Worm (Caenorhabditis elegans) whole organism, L3 larva: ENCODE data around the gene tmed-4.

Experiments used
- R02D3.7 ChIP-seq: fragments of 150-350 bp; optimal IDR thresholded peaks from 2 replicates; lab custom pipeline; 2014; ENCODE audit warnings: missing biosample characterization, missing genetic modification characterization
- ZK546.5 ChIP-seq: sonication (generic microtip); optimal IDR thresholded peaks from 2 replicates; lab custom pipeline; 2017; ENCODE audit warnings: missing biosample characterization, missing genetic modification characterization
- aly-2 ChIP-seq: fragments of 150-350 bp; optimal IDR thresholded peaks from 2 replicates; lab custom pipeline; 2014; ENCODE audit warnings: missing biosample characterization, missing genetic modification characterization
- ceh-28 ChIP-seq: fragments of 150-350 bp; optimal IDR thresholded peaks from 2 replicates; lab custom pipeline; 2014; ENCODE audit warnings: missing biosample characterization, missing genetic modification reagents, missing genetic modification characterization
- ceh-9 ChIP-seq: sonication (generic microtip); optimal IDR thresholded peaks from 2 replicates; lab custom pipeline; 2018; ENCODE audit warnings: missing biosample characterization, missing genetic modification characterization
- daf-12 ChIP-seq: fragments of 150-350 bp; optimal IDR thresholded peaks from 2 replicates; lab custom pipeline; 2014; ENCODE audit warnings: missing biosample characterization, missing genetic modification reagents, missing genetic modification characterization
- egl-27 ChIP-seq: sonication (generic microtip); optimal IDR thresholded peaks from 4 replicates; lab custom pipeline; 2017; ENCODE audit warnings: missing biosample characterization, missing genetic modification reagents, missing genetic modification characterization
- elt-1 ChIP-seq: fragments of 150-350 bp; optimal IDR thresholded peaks from 2 replicates; lab custom pipeline; 2014; ENCODE audit warnings: missing biosample characterization, missing genetic modification characterization
- elt-2 ChIP-seq: sonication (generic microtip); optimal IDR thresholded peaks from 2 replicates; lab custom pipeline; 2016; ENCODE audit warnings: missing genetic modification reagents, mild to moderate bottlenecking, missing genetic modification characterization, missing compliant biosample characterization
- fkh-2 ChIP-seq: fragments of 150-350 bp; optimal IDR thresholded peaks from 2 replicates; lab custom pipeline; 2014; ENCODE audit warnings: missing biosample characterization, missing genetic modification reagents, missing genetic modification characterization
- fos-1 ChIP-seq: fragments of 150-350 bp; optimal IDR thresholded peaks from 2 replicates; lab custom pipeline; 2014; ENCODE audit warnings: missing biosample characterization, missing genetic modification characterization
- hmg-11 ChIP-seq: sonication (generic microtip); optimal IDR thresholded peaks from 2 replicates; lab custom pipeline; 2016; ENCODE audit warnings: missing genetic modification characterization, missing compliant biosample characterization
- mml-1 ChIP-seq: fragments of 150-350 bp; sonication (generic microtip); optimal IDR thresholded peaks from 3 replicates; lab custom pipeline; 2014; ENCODE audit warnings: missing biosample characterization, missing genetic modification characterization
- nfya-1 ChIP-seq: sonication (generic microtip); optimal IDR thresholded peaks from 2 replicates; lab custom pipeline; 2017; ENCODE audit warnings: missing genetic modification characterization, mild to moderate bottlenecking, missing compliant biosample characterization, antibody characterized with exemption, moderate library complexity; ENCODE audit not compliant: insufficient read depth
- nhr-12 ChIP-seq: fragments of 150-350 bp; optimal IDR thresholded peaks from 2 replicates; lab custom pipeline; 2014; ENCODE audit warnings: missing biosample characterization, missing genetic modification characterization
- nhr-23 ChIP-seq: fragments of 150-350 bp; optimal IDR thresholded peaks from 2 replicates; lab custom pipeline; 2014; ENCODE audit warnings: missing biosample characterization, missing genetic modification reagents, missing genetic modification characterization
- nhr-237 ChIP-seq: fragments of 150-350 bp; optimal IDR thresholded peaks from 2 replicates; lab custom pipeline; 2014; ENCODE audit warnings: missing biosample characterization, missing genetic modification characterization
- nhr-25 ChIP-seq: sonication (generic microtip); optimal IDR thresholded peaks from 2 replicates; lab custom pipeline; 2017; ENCODE audit warnings: missing biosample characterization, missing genetic modification characterization
- nhr-67 ChIP-seq: fragments of 150-350 bp; optimal IDR thresholded peaks from 2 replicates; lab custom pipeline; 2014; ENCODE audit warnings: missing biosample characterization, missing genetic modification characterization
- pha-4 ChIP-seq: fragments of 150-350 bp; optimal IDR thresholded peaks from 2 replicates; lab custom pipeline; 2014; ENCODE audit warnings: missing biosample characterization, missing genetic modification reagents, missing genetic modification characterization
- sea-2 ChIP-seq: fragments of 150-350 bp; sonication (generic microtip); optimal IDR thresholded peaks from 4 replicates; lab custom pipeline; 2014; ENCODE audit warnings: missing biosample characterization, missing genetic modification reagents, missing genetic modification characterization
- skn-1 ChIP-seq: fragments of 150-350 bp; optimal IDR thresholded peaks from 2 replicates; lab custom pipeline; 2014; ENCODE audit warnings: missing biosample characterization, missing genetic modification characterization
- snpc-4 ChIP-seq: fragments of 150-350 bp; optimal IDR thresholded peaks from 2 replicates; lab custom pipeline; 2014; ENCODE audit warnings: missing biosample characterization, missing genetic modification characterization
- tbx-2 ChIP-seq: sonication (generic microtip); optimal IDR thresholded peaks from 2 replicates; lab custom pipeline; 2016; ENCODE audit warnings: mild to moderate bottlenecking, missing genetic modification characterization, missing compliant biosample characterization
- unc-39 ChIP-seq: sonication (generic microtip); optimal IDR thresholded peaks from 4 replicates; lab custom pipeline; 2017; ENCODE audit warnings: missing biosample characterization, missing genetic modification characterization
- zag-1 ChIP-seq: fragments of 150-350 bp; optimal IDR thresholded peaks from 2 replicates; lab custom pipeline; 2014; ENCODE audit warnings: missing biosample characterization, missing genetic modification characterization
- ztf-11 ChIP-seq: fragments of 150-350 bp; optimal IDR thresholded peaks from 2 replicates; lab custom pipeline; 2014; ENCODE audit warnings: missing biosample characterization, missing genetic modification characterization
- ztf-4 ChIP-seq: fragments of 150-350 bp; optimal IDR thresholded peaks from 2 replicates; lab custom pipeline; 2014; ENCODE audit warnings: missing biosample characterization, missing genetic modification characterization

Gene tmed-4

DNA sequence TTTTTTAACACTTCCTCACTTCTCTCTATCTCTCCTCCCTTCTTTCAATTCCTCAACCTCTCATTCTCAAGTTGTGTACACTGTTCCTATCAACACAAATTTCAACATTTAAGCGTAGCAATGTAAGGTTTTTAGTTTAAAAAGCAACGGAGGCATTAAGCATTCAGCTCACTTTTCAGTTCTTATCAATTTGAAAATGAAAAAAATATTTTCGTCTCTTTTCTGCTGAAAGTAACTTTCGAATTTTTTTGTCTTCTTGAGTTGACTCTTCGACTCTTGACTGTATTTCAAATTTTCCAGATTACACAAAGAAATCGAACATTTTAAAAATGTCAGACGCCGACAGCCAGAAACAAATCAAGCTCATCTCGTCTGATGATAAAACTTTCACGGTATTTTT, 25.0 kb downstream of the tmed-4 start, which contains the start of gene skr-4:
skr-4 (plus strand) TSS at position 301 of the 400 bp plus-strand sequence.
- TF ChIP-seq mml-1 (tag; lab: Kevin White, UChicago) = no peak
- TF ChIP-seq sea-2 (GFP tag; lab: Kevin White, UChicago) = no peak
- TF ChIP-seq elt-2 = peak; percentile 10
- TF ChIP-seq, all 47 proteins: peak for 1

DNA sequence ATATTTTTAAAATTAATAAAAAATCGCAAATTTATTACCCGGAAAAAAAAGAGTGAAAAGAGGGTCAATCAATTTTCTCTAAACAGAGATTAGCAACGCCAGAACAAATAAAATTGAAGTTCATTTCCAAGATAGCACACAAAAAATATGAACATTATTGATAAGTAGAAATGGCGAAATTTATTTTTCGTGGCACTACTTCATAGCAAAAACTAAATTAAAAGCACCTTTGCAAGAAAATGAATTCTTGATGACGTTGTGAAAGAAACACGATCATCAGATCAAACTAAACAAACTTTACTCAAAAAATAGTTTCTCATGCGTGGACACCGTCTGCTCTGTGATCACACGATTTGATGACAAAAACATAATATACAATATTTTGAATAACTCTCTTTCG, 26.3 kb downstream of the tmed-4 start, which contains the start of gene Y60A3A.16:
Y60A3A.16 (minus strand) TSS at position 101 of the 400 bp plus-strand sequence.
- TF ChIP-seq ceh-28 (tag; lab: Kevin White, UChicago) (no peak), egl-27 (no peak), fkh-2 (tag; lab: Kevin White, UChicago) (no peak), nhr-67 (tag; lab: Kevin White, UChicago) (no peak), nfya-1 (no peak), tbx-2 (tag; lab: Kevin White, UChicago) (no peak), pha-4 (tag; lab: Kevin White, UChicago) (no peak), ztf-4 (tag; lab: Kevin White, UChicago) (no peak)

DNA sequence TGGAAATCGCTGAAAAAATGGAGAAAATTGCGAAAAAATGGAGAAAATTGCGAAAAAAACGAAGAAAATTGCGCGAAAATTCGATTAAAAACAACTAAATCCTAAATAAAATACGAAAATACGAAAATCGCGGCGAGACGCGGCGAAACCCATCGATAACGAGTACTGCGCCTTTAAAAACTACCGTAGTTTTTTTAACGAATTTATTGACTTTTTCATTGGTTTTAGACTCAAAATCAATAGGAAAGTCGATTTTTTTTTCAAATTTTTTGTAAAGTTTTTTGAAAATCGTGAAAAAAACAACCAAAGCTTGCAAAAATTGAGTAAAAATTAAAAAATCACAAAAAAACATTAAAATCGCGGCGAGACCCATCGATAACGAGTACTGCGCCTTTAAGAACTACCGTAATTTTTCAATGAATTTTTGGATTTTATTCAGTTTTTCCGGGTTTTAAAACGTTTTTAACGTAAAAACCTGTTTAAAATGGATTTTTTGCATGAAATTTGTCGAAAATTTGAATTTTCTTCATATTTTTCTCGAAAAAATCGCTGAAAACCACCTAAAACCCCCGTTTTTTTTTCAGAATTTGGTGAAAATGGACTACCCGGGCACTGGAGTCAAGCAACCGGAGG, 32.8 kb downstream of the tmed-4 start, which contains the start of the genes chk-2 and Y60A3A.19:
chk-2 (minus strand) TSS at position 51 of the 633 bp plus-strand sequence.
Y60A3A.19 (plus strand) TSS at position 583 of the 633 bp plus-strand sequence.
- TF ChIP-seq ZK546.5 (tag; lab: Kevin White, UChicago) (no peak), R02D3.7 (tag; lab: Kevin White, UChicago) (no peak), ceh-9 (tag; lab: Kevin White, UChicago) (no peak), daf-12 (no peak), zag-1 (tag; lab: Kevin White, UChicago) (no peak), elt-1 (tag; lab: Kevin White, UChicago) (no peak), nhr-23 (tag; lab: Kevin White, UChicago) (no peak), ztf-11 (tag; lab: Kevin White, UChicago) (no peak), tbx-2 (tag; lab: Kevin White, UChicago) (no peak), nhr-12 (tag; lab: Kevin White, UChicago) (no peak), fos-1 (tag; lab: Kevin White, UChicago) (no peak), skn-1 (tag; lab: Kevin White, UChicago) (no peak), nhr-25 (tag; lab: Kevin White, UChicago) (no peak), aly-2 (tag; lab: Kevin White, UChicago) (no peak), nhr-237 (tag; lab: Kevin White, UChicago) (no peak), mml-1 (tag; lab: Kevin White, UChicago) (no peak), unc-39 (no peak)

DNA sequence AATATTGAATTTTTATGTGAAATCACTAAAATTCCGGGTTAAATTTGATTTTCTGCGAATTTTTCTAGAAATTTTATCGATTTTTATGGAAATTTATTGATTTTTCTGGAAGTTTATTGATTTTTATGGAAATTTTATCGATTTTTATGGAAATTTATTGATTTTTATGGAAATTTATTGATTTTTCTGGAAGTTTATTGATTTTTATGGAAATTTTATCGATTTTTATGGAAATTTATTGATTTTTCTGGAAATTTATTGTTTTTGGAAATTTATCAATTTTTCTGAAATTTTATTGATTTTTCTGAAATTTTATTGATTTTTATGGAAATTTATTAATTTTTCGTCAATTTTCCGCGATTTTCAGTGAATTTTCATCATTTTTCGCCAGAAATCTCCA, 39.5 kb downstream of the tmed-4 start:
- TF ChIP-seq ceh-28 (tag; lab: Kevin White, UChicago) = peak; percentile 70
- TF ChIP-seq, all 47 proteins: peak for 1; not testable (repeated sequence) for 46

DNA sequence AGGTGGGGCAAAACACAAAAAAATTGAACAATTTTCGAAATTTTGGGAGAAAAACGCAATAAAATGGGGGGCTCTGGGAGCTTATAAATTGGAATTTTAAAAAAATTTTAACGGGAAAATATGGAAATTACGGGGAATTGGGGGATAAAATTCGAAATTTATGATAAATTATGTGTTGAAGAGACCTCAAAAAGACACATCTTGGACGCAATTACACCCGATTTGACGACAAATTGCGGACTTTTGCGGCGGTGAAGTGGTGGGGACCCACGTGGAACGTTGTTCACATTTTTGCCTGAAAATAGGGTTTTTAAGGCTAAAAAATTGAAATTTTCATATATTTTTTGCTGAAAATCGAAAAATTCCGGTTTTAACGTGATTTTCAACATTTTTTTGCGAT, 40.0 kb downstream of the tmed-4 start:
- TF ChIP-seq elt-2 = no peak
- TF ChIP-seq hmg-11 (tag; lab: Kevin White, UChicago) = peak; percentile 43
- TF ChIP-seq pha-4 (tag; lab: Kevin White, UChicago) = peak; percentile 20
- no peak for TF ChIP-seq daf-12
- TF ChIP-seq nfya-1 = peak; percentile 22

DNA sequence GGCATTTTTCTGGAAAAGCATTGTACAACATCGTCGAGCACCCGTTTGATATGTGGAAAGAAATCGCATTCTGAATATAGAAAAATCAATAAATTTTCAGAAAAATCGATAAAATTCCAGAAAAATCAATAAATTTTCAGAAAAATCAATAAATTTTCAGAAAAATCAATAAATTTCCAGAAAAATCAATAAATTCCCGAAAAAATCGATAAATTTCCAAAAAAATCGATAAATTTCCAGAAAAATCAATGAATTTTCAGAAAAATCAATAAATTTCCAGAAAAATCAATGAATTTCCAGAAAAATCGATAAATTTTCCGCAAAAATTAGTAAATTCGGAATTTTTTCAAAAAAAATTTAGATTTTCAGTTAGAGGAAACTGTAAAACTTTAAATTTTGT, 41.5 kb downstream of the tmed-4 start, which contains the start of gene fars-2:
fars-2 (minus strand) TSS at position 70 of the 400 bp plus-strand sequence.
- TF ChIP-seq nhr-23 (tag; lab: Kevin White, UChicago) (no peak), ceh-28 (tag; lab: Kevin White, UChicago) (peak; percentile 91)
- TF ChIP-seq, all 47 proteins: peak for 1

DNA sequence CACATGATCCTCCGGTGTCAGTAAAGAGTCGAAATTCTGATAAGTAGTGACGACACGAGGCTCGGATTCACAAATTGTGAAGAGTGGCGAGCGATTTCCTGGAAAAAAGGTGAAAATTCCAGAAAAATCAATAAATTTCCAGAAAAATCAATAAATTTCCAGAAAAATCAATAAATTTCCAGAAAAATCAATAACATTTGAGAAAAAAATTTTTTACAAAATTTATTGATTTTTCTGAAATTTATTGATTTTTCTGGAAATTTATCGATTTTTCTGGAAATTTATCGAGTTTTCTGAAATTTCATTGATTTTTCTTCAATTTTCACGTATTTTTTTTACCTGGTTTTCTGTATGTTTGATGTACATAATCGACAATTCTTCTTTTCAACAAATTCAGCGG, 42.9 kb downstream of the tmed-4 start:
- TF ChIP-seq ceh-28 (tag; lab: Kevin White, UChicago) (peak; percentile 82), snpc-4 (tag; lab: Kevin White, UChicago) (no peak)
